Fruit fly (Drosophila melanogaster): Measurements from ENCODE around the gene CG13003.
A peak's percentile ranks its signal among the peaks of the same experiment; 100 is the strongest.

The CG13003 gene

DNA sequence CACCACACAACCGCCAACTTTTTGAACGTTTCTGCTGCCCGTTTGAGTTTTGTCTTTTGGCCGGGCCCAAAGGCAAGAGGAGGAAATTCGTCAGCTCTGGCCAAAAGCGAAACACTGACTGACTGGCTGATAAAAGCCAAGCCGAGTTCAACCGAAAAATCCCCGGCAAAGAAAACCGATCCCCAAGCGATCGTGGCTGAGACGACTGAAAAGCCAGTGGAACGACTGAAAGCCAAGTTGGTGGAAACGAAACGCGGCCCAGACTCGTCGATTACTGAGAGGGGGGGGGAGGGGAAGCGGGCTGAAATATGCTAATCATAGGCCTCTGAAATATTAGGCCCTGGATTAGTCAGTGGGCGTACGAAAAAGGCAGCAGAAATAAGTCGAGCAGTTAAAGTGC is at the start of gene CG13003:
Gene CG13003, minus strand, starts transcription at position 120 of the 400 bp plus-strand sequence.
- TF ChIP-seq CG10366 (GFP tag; IDR thresholded peaks at IDR 0.05) (no peak), CG7987 (GFP tag; optimal IDR thresholded peaks at IDR 0.05) (no peak), CG2116 (GFP tag; optimal IDR thresholded peaks at IDR 0.05) (no peak), ttk (GFP tag; IDR thresholded peaks at IDR 0.05) (no peak), dpn (GFP tag; optimal IDR thresholded peaks at IDR 0.05) (no peak), CG8089 (GFP tag; optimal IDR thresholded peaks at IDR 0.05) (no peak), sisA (GFP tag; IDR thresholded peaks at IDR 0.05) (no peak), CG43689 (GFP tag; IDR thresholded peaks at IDR 0.05) (no peak), Doc3 (GFP tag; IDR thresholded peaks at IDR 0.05; ENCODE audit: partially characterized antibody) (no peak), CG10209 (GFP tag; optimal IDR thresholded peaks at IDR 0.05) (no peak), sens (GFP tag) (no peak), E2f2 (GFP tag; IDR thresholded peaks at IDR 0.05) (peak; percentile 15; the same call in 1 of the 2 replicates), row (GFP tag; IDR thresholded peaks at IDR 0.05) (peak; percentile 11; the same call in 1 of the 3 replicates), Dref (GFP tag; IDR thresholded peaks at IDR 0.05) (no peak), Scr (GFP tag; IDR thresholded peaks at IDR 0.05; ENCODE audit: partially characterized antibody) (no peak), zen2 (GFP tag; IDR thresholded peaks at IDR 0.05; ENCODE audit: partially characterized antibody) (no peak), cato (GFP tag; optimal IDR thresholded peaks at IDR 0.05; ENCODE audit: borderline replicate concordance) (no peak), chinmo (GFP tag; IDR thresholded peaks at IDR 0.05; ENCODE audit: partially characterized antibody) (peak; percentile 63; the same call in 1 of the 4 replicates), CG17612 (GFP tag; IDR thresholded peaks at IDR 0.05) (no peak), CG13894 (tag; optimal IDR thresholded peaks at IDR 0.05) (peak; percentile 5), bowl (GFP tag; IDR thresholded peaks at IDR 0.05) (no peak), inv (GFP tag; IDR thresholded peaks at IDR 0.05; ENCODE audit: partially characterized antibody) (no peak), H2.0 (GFP tag; IDR thresholded peaks at IDR 0.05) (no peak), GATAe (GFP tag; conservative IDR thresholded peaks at IDR 0.05) (no peak), Neu2 (GFP tag; optimal IDR thresholded peaks at IDR 0.05; ENCODE audit: borderline replicate concordance) (no peak), Bgb (GFP tag; IDR thresholded peaks at IDR 0.05; ENCODE audit: partially characterized antibody) (no peak), CG12299 (tag; optimal IDR thresholded peaks at IDR 0.05) (no peak), repo (GFP tag; optimal IDR thresholded peaks at IDR 0.05) (no peak), HmgD (GFP tag; optimal IDR thresholded peaks at IDR 0.05) (no peak), MESR4 (GFP tag; optimal IDR thresholded peaks at IDR 0.05) (no peak), shn (GFP tag; optimal IDR thresholded peaks at IDR 0.05) (no peak), CG11456 (GFP tag; IDR thresholded peaks at IDR 0.05) (no peak), Hr39 (optimal IDR thresholded peaks at IDR 0.05) (no peak), danr (GFP tag; IDR thresholded peaks at IDR 0.05) (no peak), en (GFP tag; optimal IDR thresholded peaks at IDR 0.05) (no peak), fu2 (GFP tag; optimal IDR thresholded peaks at IDR 0.05) (no peak), CG6654 (GFP tag; optimal IDR thresholded peaks at IDR 0.05) (no peak), CG34376 (GFP tag; optimal IDR thresholded peaks at IDR 0.05) (no peak), YL-1 (GFP tag; optimal IDR thresholded peaks at IDR 0.05) (no peak), CG30403 (GFP tag; optimal IDR thresholded peaks at IDR 0.05) (no peak), CG4424 (GFP tag; optimal IDR thresholded peaks at IDR 0.05) (no peak), Mad (GFP tag; optimal IDR thresholded peaks at IDR 0.05) (no peak), ewg (GFP tag; optimal IDR thresholded peaks at IDR 0.05) (no peak), ERR (GFP tag; optimal IDR thresholded peaks at IDR 0.05) (no peak), otp (GFP tag; IDR thresholded peaks at IDR 0.05) (0 out of 3 replicates have a peak, but pooled peaks have one; percentile 45), B-H1 (GFP tag; IDR thresholded peaks at IDR 0.05) (no peak), CG9609 (GFP tag; optimal IDR thresholded peaks at IDR 0.05) (no peak), CG12769 (tag; optimal IDR thresholded peaks at IDR 0.05) (peak; percentile 80), vvl (GFP tag; IDR thresholded peaks at IDR 0.05) (peak; percentile 91), dysf (GFP tag; IDR thresholded peaks at IDR 0.05) (0 out of 3 replicates have a peak, but pooled peaks have one; percentile 15), ems (GFP tag; optimal IDR thresholded peaks at IDR 0.05) (no peak), D (optimal IDR thresholded peaks at IDR 0.05) (no peak), D (GFP tag; optimal IDR thresholded peaks at IDR 0.05) (no peak)
